Worm (Caenorhabditis elegans) whole organism, L4 larva: Measurements from ENCODE around the gene F36H12.3.

Experiments
- aha-1 ChIP-seq: fragments of 150-350 bp; peaks from one replicate; lab custom pipeline; 2014; ENCODE audit warnings: missing biosample characterization, missing genetic modification characterization
- aly-2 ChIP-seq: sonication (generic microtip); optimal IDR thresholded peaks from 2 replicates; lab custom pipeline; 2018; ENCODE audit warnings: missing biosample characterization, missing genetic modification characterization
- fos-1 ChIP-seq: fragments of 150-350 bp; optimal IDR thresholded peaks from 2 replicates; lab custom pipeline; 2014; ENCODE audit warnings: missing biosample characterization, missing genetic modification characterization
- jun-1 ChIP-seq: fragments of 150-350 bp; optimal IDR thresholded peaks from 2 replicates; lab custom pipeline; 2014; ENCODE audit warnings: missing biosample characterization, missing genetic modification reagents, missing genetic modification characterization
- mep-1 ChIP-seq: fragments of 150-350 bp; sonication (generic microtip); optimal IDR thresholded peaks from 3 replicates; lab custom pipeline; 2014; ENCODE audit warnings: missing biosample characterization, missing genetic modification characterization
- nhr-11 ChIP-seq: fragments of 150-350 bp; optimal IDR thresholded peaks from 2 replicates; lab custom pipeline; 2014; ENCODE audit warnings: missing biosample characterization, missing genetic modification characterization
- nhr-111 ChIP-seq: fragments of 200-800 bp; sonication (Bioruptor generic); optimal IDR thresholded peaks from 2 replicates; lab custom pipeline; 2018; ENCODE audit warnings: mild to moderate bottlenecking, missing genetic modification characterization, missing compliant biosample characterization
- nhr-48 ChIP-seq: sonication (generic microtip); optimal IDR thresholded peaks from 2 replicates; lab custom pipeline; 2016; ENCODE audit warnings: mild to moderate bottlenecking, missing genetic modification characterization, missing compliant biosample characterization
- snpc-4 ChIP-seq: fragments of 150-350 bp; optimal IDR thresholded peaks from 2 replicates; lab custom pipeline; 2014; ENCODE audit warnings: missing biosample characterization, missing genetic modification characterization

ce11 chrIV:5290547-5290946 lies 17.9 kb downstream of the F36H12.3 start, which contains the start of gene nlp-47:
- TF ChIP-seq nhr-48 (no peak), jun-1 (no peak), snpc-4 (tag; lab: Kevin White, UChicago) (no peak), mep-1 (tag; lab: Kevin White, UChicago) (no peak), nhr-11 (no peak), aly-2 (tag; lab: Kevin White, UChicago) (no peak), fos-1 (no peak), nhr-111 (no peak), aha-1 (no peak)
